Fruit fly (Drosophila melanogaster) whole organism, embryonic: ENCODE results near the gene Nadsyn.

Experiments
- CG10366 ChIP-seq: fragments of 200-800 bp; sonication (Bioruptor generic); IDR thresholded peaks from 2 replicates; pipeline ENCODE4 v1.3.6; 2022; ENCODE audit warnings: missing biosample characterization, missing genetic modification characterization
- CG11560 ChIP-seq: fragments of 200-800 bp; sonication (Bioruptor generic); IDR thresholded peaks from 3 replicates; pipeline ENCODE4 v1.3.6; 2022; ENCODE audit warnings: missing biosample characterization, missing genetic modification characterization
- CG11696 ChIP-seq: fragments of 200-800 bp; sonication (Bioruptor generic); IDR thresholded peaks from 2 replicates; pipeline ENCODE4 v1.3.6; 2022; ENCODE audit warnings: missing biosample characterization, missing genetic modification characterization
- CG13287 ChIP-seq: fragments of 200-800 bp; sonication (Bioruptor generic); IDR thresholded peaks from 2 replicates; pipeline ENCODE4 v1.3.6; 2022; ENCODE audit warnings: missing biosample characterization, missing genetic modification characterization; ENCODE audit not compliant: partially characterized antibody
- CG13296 ChIP-seq: fragments of 200-800 bp; sonication (Bioruptor generic); optimal IDR thresholded peaks from 3 replicates; lab custom pipeline; 2018; ENCODE audit warnings: missing biosample characterization, mild to moderate bottlenecking, missing genetic modification characterization
- CG1529 ChIP-seq: fragments of 200-800 bp; sonication (Bioruptor generic); optimal IDR thresholded peaks from 3 replicates; lab custom pipeline; 2018; ENCODE audit warnings: missing biosample characterization, missing genetic modification characterization
- CG1603 ChIP-seq: fragments of 200-800 bp; sonication (Bioruptor generic); optimal IDR thresholded peaks from 2 replicates; lab custom pipeline; 2019; ENCODE audit warnings: missing biosample characterization, mild to moderate bottlenecking, missing genetic modification characterization, moderate library complexity
- CG17361 ChIP-seq: fragments of 200-800 bp; sonication (Bioruptor generic); IDR thresholded peaks from 3 replicates; pipeline ENCODE4 v1.3.6; 2022; ENCODE audit warnings: missing biosample characterization, missing genetic modification characterization
- CG17568 ChIP-seq: fragments of 200-800 bp; sonication (Bioruptor generic); optimal IDR thresholded peaks from 2 replicates; lab custom pipeline; 2018; ENCODE audit warnings: missing biosample characterization, mild to moderate bottlenecking, missing genetic modification characterization, moderate library complexity
- CG2202 ChIP-seq: fragments of 200-800 bp; sonication (Bioruptor generic); optimal IDR thresholded peaks from 2 replicates; lab custom pipeline; 2018; ENCODE audit warnings: missing biosample characterization, mild to moderate bottlenecking, missing genetic modification characterization
- CG30431 ChIP-seq: fragments of 200-800 bp; sonication (Bioruptor generic); optimal IDR thresholded peaks from 2 replicates; lab custom pipeline; 2017; ENCODE audit warnings: missing biosample characterization, missing genetic modification characterization
- CG3065 ChIP-seq: fragments of 200-800 bp; sonication (Bioruptor generic); optimal IDR thresholded peaks from 2 replicates; lab custom pipeline; 2016; ENCODE audit warnings: missing biosample characterization, missing genetic modification characterization
- CG34224 ChIP-seq: fragments of 200-800 bp; sonication (Bioruptor generic); IDR thresholded peaks from 3 replicates; pipeline ENCODE4 v1.3.6; 2022; ENCODE audit warnings: missing biosample characterization, missing genetic modification characterization; ENCODE audit not compliant: partially characterized antibody
- CG4617 ChIP-seq: fragments of 200-800 bp; sonication (Bioruptor generic); optimal IDR thresholded peaks from 3 replicates; lab custom pipeline; 2016; ENCODE audit warnings: missing biosample characterization, missing genetic modification characterization, borderline replicate concordance
- CG4854 ChIP-seq: fragments of 200-800 bp; sonication (Bioruptor generic); optimal IDR thresholded peaks from 2 replicates; lab custom pipeline; 2016; ENCODE audit warnings: missing biosample characterization, missing genetic modification characterization, inconsistent platforms
- CG7987 ChIP-seq: fragments of 200-800 bp; sonication (Bioruptor generic); optimal IDR thresholded peaks from 2 replicates; lab custom pipeline; 2018; ENCODE audit warnings: missing biosample characterization, mild to moderate bottlenecking, missing genetic modification characterization, moderate library complexity
- Chrac-16 ChIP-seq: fragments of 200-800 bp; sonication (Bioruptor generic); optimal IDR thresholded peaks from 3 replicates; lab custom pipeline; 2016; ENCODE audit warnings: missing biosample characterization, missing genetic modification characterization
- Deaf1 ChIP-seq: fragments of 200-800 bp; optimal IDR thresholded peaks from 3 replicates; lab custom pipeline; 2019; ENCODE audit warnings: missing biosample characterization, mild to moderate bottlenecking, missing genetic modification characterization, moderate library complexity
- Dip3 ChIP-seq: fragments of 200-800 bp; sonication (Bioruptor generic); optimal IDR thresholded peaks from 3 replicates; lab custom pipeline; 2016; ENCODE audit warnings: missing biosample characterization, missing genetic modification characterization
- Eip74EF ChIP-seq, 2 experiments: fragments of 200-800 bp in 1 of 2; fragments of >200 bp in 1 of 2; sonication (Bioruptor generic) in 1 of 2; optimal IDR thresholded peaks; 2 replicates each; lab custom pipeline; 2017 to 2019; ENCODE audit warnings: missing biosample characterization in 2 of 2, missing genetic modification characterization in 2 of 2, mild to moderate bottlenecking in 1 of 2, moderate library complexity in 1 of 2
- Ets97D ChIP-seq: fragments of 200-800 bp; sonication (Bioruptor generic); optimal IDR thresholded peaks from 3 replicates; lab custom pipeline; 2016; ENCODE audit warnings: missing biosample characterization, missing genetic modification characterization
- Gsc ChIP-seq: fragments of 200-800 bp; sonication (Bioruptor generic); IDR thresholded peaks from 2 replicates; pipeline ENCODE4 v1.3.6; 2022; ENCODE audit warnings: missing biosample characterization, missing genetic modification characterization
- Oli ChIP-seq: fragments of 200-800 bp; sonication (Bioruptor generic); optimal IDR thresholded peaks from 2 replicates; lab custom pipeline; 2018; ENCODE audit warnings: missing biosample characterization, mild to moderate bottlenecking, missing genetic modification characterization, moderate library complexity
- Opbp ChIP-seq: fragments of 200-800 bp; sonication (Bioruptor generic); IDR thresholded peaks from 3 replicates; pipeline ENCODE4 v1.3.6; 2022; ENCODE audit warnings: missing biosample characterization, missing genetic modification characterization; ENCODE audit not compliant: partially characterized antibody
- PHDP ChIP-seq: fragments of 200-800 bp; sonication (Bioruptor generic); optimal IDR thresholded peaks from 3 replicates; lab custom pipeline; 2018; ENCODE audit warnings: missing biosample characterization, mild to moderate bottlenecking, missing genetic modification characterization, moderate library complexity
- Scr ChIP-seq: fragments of 200-800 bp; sonication (Bioruptor generic); IDR thresholded peaks from 2 replicates; pipeline ENCODE4 v1.3.6; 2022; ENCODE audit warnings: missing biosample characterization, missing genetic modification characterization; ENCODE audit not compliant: partially characterized antibody
- Side ChIP-seq: fragments of 200-800 bp; sonication (Bioruptor generic); optimal IDR thresholded peaks from 2 replicates; lab custom pipeline; 2016; ENCODE audit warnings: missing biosample characterization, missing genetic modification characterization
- Sox100B ChIP-seq: fragments of 200-800 bp; sonication (Bioruptor generic); optimal IDR thresholded peaks from 3 replicates; lab custom pipeline; 2018; ENCODE audit warnings: missing biosample characterization, mild to moderate bottlenecking, missing genetic modification characterization
- Stat92E ChIP-seq, 3 experiments: fragments of >200 bp in 2 of 3; fragments of 200-800 bp in 1 of 3; sonication (Bioruptor generic) in 1 of 3; optimal IDR thresholded peaks; 2 replicates each; lab custom pipeline; 2017 to 2019; ENCODE audit warnings: missing biosample characterization in 3 of 3, missing genetic modification characterization in 3 of 3, mild to moderate bottlenecking in 1 of 3, moderate library complexity in 1 of 3
- aop ChIP-seq: fragments of 200-800 bp; sonication (Bioruptor generic); IDR thresholded peaks from 2 replicates; pipeline ENCODE4 v1.3.6; 2022; ENCODE audit warnings: missing biosample characterization, missing genetic modification characterization
- ato ChIP-seq: fragments of 200-800 bp; sonication (Bioruptor generic); IDR thresholded peaks from 2 replicates; pipeline ENCODE4 v1.3.6; 2022; ENCODE audit warnings: missing biosample characterization, missing genetic modification characterization; ENCODE audit not compliant: partially characterized antibody
- bcd ChIP-seq: fragments of 200-800 bp; sonication (Bioruptor generic); optimal IDR thresholded peaks from 2 replicates; lab custom pipeline; 2017; ENCODE audit warnings: missing biosample characterization, mild to moderate bottlenecking, missing genetic modification characterization
- croc ChIP-seq: fragments of 200-800 bp; sonication (Bioruptor generic); conservative IDR thresholded peaks from 3 replicates; pipeline ENCODE4 v1.3.6; 2022; ENCODE audit warnings: missing biosample characterization, missing genetic modification characterization
- dpn ChIP-seq, 2 experiments: fragments of 200-800 bp; sonication (Bioruptor generic); optimal IDR thresholded peaks; 3 replicates each; lab custom pipeline; 2016; ENCODE audit warnings: missing biosample characterization in 2 of 2, missing genetic modification characterization in 2 of 2
- esg ChIP-seq: fragments of 200-800 bp; sonication (Bioruptor generic); conservative IDR thresholded peaks from 2 replicates; pipeline ENCODE4 v1.3.6; 2022; ENCODE audit warnings: missing biosample characterization, missing genetic modification characterization
- gt ChIP-seq: fragments of 200-800 bp; sonication (Bioruptor generic); IDR thresholded peaks from 2 replicates; pipeline ENCODE4 v1.3.6; 2022; ENCODE audit warnings: missing biosample characterization, missing genetic modification characterization
- h ChIP-seq: fragments of >200 bp; optimal IDR thresholded peaks from 2 replicates; lab custom pipeline; 2017
- jing ChIP-seq: fragments of 200-800 bp; sonication (Bioruptor generic); optimal IDR thresholded peaks from 2 replicates; lab custom pipeline; 2018; ENCODE audit warnings: missing biosample characterization, mild to moderate bottlenecking, missing genetic modification characterization
- lov ChIP-seq, 2 experiments: fragments of 200-800 bp in 1 of 2; fragments of >200 bp in 1 of 2; sonication (Bioruptor generic) in 1 of 2; IDR thresholded peaks in 1 of 2; optimal IDR thresholded peaks in 1 of 2; 2 replicates in 1 of 2; 3 replicates in 1 of 2; pipeline versions ENCODE4 v1.3.6 to Lab custom; 2017 to 2022; ENCODE audit warnings: missing biosample characterization in 1 of 2, missing genetic modification characterization in 1 of 2
- mam ChIP-seq: fragments of 200-800 bp; sonication (Bioruptor generic); optimal IDR thresholded peaks from 3 replicates; lab custom pipeline; 2016; ENCODE audit warnings: missing biosample characterization, missing genetic modification characterization
- nau ChIP-seq: fragments of 200-800 bp; sonication (Bioruptor generic); optimal IDR thresholded peaks from 3 replicates; lab custom pipeline; 2017; ENCODE audit warnings: missing biosample characterization, mild to moderate bottlenecking, missing genetic modification characterization, missing genetic modification reagents
- oc ChIP-seq: fragments of 200-800 bp; sonication (Bioruptor generic); optimal IDR thresholded peaks from 2 replicates; lab custom pipeline; 2018; ENCODE audit warnings: missing biosample characterization, mild to moderate bottlenecking, missing genetic modification characterization, moderate library complexity
- rib ChIP-seq: fragments of 200-800 bp; sonication (Bioruptor generic); IDR thresholded peaks from 2 replicates; pipeline ENCODE4 v1.3.6; 2022; ENCODE audit warnings: missing biosample characterization, missing genetic modification characterization
- sc ChIP-seq, 3 experiments: fragments of >200 bp in 2 of 3; fragments of 200-800 bp in 1 of 3; sonication (Bioruptor generic) in 1 of 3; optimal IDR thresholded peaks; 2 replicates in 2 of 3; 3 replicates in 1 of 3; lab custom pipeline; 2017; ENCODE audit warnings: mild to moderate bottlenecking in 1 of 3, missing biosample characterization in 1 of 3, missing genetic modification characterization in 1 of 3, missing genetic modification reagents in 1 of 3
- slp2 ChIP-seq: fragments of 200-800 bp; sonication (Bioruptor generic); optimal IDR thresholded peaks from 2 replicates; lab custom pipeline; 2016; ENCODE audit warnings: missing biosample characterization, missing genetic modification characterization
- sqz ChIP-seq: fragments of 200-800 bp; sonication (Bioruptor generic); optimal IDR thresholded peaks from 3 replicates; lab custom pipeline; 2018; ENCODE audit warnings: missing biosample characterization, mild to moderate bottlenecking, missing genetic modification characterization
- stc ChIP-seq: fragments of 200-800 bp; sonication (Bioruptor generic); IDR thresholded peaks from 2 replicates; pipeline ENCODE4 v1.3.6; 2022; ENCODE audit warnings: missing biosample characterization, missing genetic modification characterization
- wor ChIP-seq: fragments of 200-800 bp; sonication (Bioruptor generic); IDR thresholded peaks from 2 replicates; pipeline ENCODE4 v1.3.6; 2022; ENCODE audit warnings: missing biosample characterization, missing genetic modification characterization

Gene Nadsyn

dm6 chrX:13740062-13740461 lies 22.0 kb upstream of the Nadsyn start (continued):
- no peak for TF ChIP-seq sc (optimal IDR thresholded peaks at IDR 0.05; lab: Kevin White, UChicago)
- peak; percentile 15 for TF ChIP-seq sc (GFP tag; optimal IDR thresholded peaks at IDR 0.05; lab: Kevin White, UChicago)
- TF ChIP-seq CG7987 = peak; percentile 75
- peak; percentile 82 for TF ChIP-seq CG13296 (GFP tag; lab: Kevin White, UChicago)
- no peak for TF ChIP-seq Scr (GFP tag; lab: Robert Waterston, UW)
- no peak for TF ChIP-seq Gsc (GFP tag; lab: Robert Waterston, UW)
- no peak for TF ChIP-seq Ets97D
- peak; percentile 31 for TF ChIP-seq nau
- TF ChIP-seq Deaf1 = no peak
- TF ChIP-seq CG11696 (GFP tag; lab: Robert Waterston, UW) = peak; percentile 51; the same call in 1 of the 2 replicates
- TF ChIP-seq Sox100B (GFP tag; lab: Kevin White, UChicago) = peak; percentile 19
- TF ChIP-seq wor = peak; percentile 29; the same call in 1 of the 2 replicates
- TF ChIP-seq CG4617 = peak; percentile 55
- TF ChIP-seq Eip74EF (GFP tag; optimal IDR thresholded peaks at IDR 0.05; lab: Kevin White, UChicago) = peak in 1 of 2 experiments; percentile 12
- peak; percentile 69 for TF ChIP-seq Dip3 (GFP tag; lab: Kevin White, UChicago)
- TF ChIP-seq CG2202 (tag; lab: Kevin White, UChicago) = peak; percentile 15
- peak; percentile 75 for TF ChIP-seq stc (GFP tag; lab: Robert Waterston, UW)
- TF ChIP-seq CG17361 (GFP tag; lab: Robert Waterston, UW) = no peak; the same call in 2 of the 3 replicates
- TF ChIP-seq slp2 = peak; percentile 39
- peak; percentile 74 for TF ChIP-seq mam (GFP tag; lab: Kevin White, UChicago)
- peak; percentile 78 for TF ChIP-seq bcd (GFP tag; lab: Kevin White, UChicago)
- TF ChIP-seq oc = peak; percentile 59
- TF ChIP-seq CG10366 (GFP tag; lab: Robert Waterston, UW) = peak; percentile 82
- TF ChIP-seq h (lab: Kevin White, UChicago) = no peak
- TF ChIP-seq dpn (GFP tag; optimal IDR thresholded peaks at IDR 0.05; lab: Kevin White, UChicago) = peak; percentile 69 to 89
- peak; percentile 37 for TF ChIP-seq CG1529 (GFP tag; lab: Kevin White, UChicago)
- TF ChIP-seq Side (GFP tag; lab: Kevin White, UChicago) = peak; percentile 80
- TF ChIP-seq CG1603 (tag; lab: Kevin White, UChicago) = peak; percentile 87
- peak; percentile 40 for TF ChIP-seq CG4854 (GFP tag; lab: Kevin White, UChicago)
- peak; percentile 34; the same call in 1 of the 3 replicates for TF ChIP-seq croc (GFP tag; lab: Robert Waterston, UW)
- TF ChIP-seq Opbp (GFP tag; lab: Robert Waterston, UW) = no peak
- TF ChIP-seq PHDP (tag; lab: Kevin White, UChicago) = peak; percentile 72
- TF ChIP-seq CG3065 = peak; percentile 46
- TF ChIP-seq Oli (tag; lab: Kevin White, UChicago) = peak; percentile 58
- TF ChIP-seq gt = peak; percentile 51; the same call in 1 of the 2 replicates
- peak; percentile 75 for TF ChIP-seq Chrac-16
- TF ChIP-seq CG13287 (GFP tag; lab: Robert Waterston, UW) = no peak
- TF ChIP-seq CG34224 (GFP tag; lab: Robert Waterston, UW) = no peak
- peak; percentile 59; the same call in 1 of the 2 replicates for TF ChIP-seq esg
- TF ChIP-seq CG30431 (GFP tag; lab: Kevin White, UChicago) = peak; percentile 63
- TF ChIP-seq lov (optimal IDR thresholded peaks at IDR 0.05; lab: Kevin White, UChicago) = no peak
- peak; percentile 82 for TF ChIP-seq lov (GFP tag; IDR thresholded peaks at IDR 0.05; lab: Robert Waterston, UW)
- no peak for TF ChIP-seq sqz (GFP tag; lab: Kevin White, UChicago)
- TF ChIP-seq CG11560 (tag; lab: Robert Waterston, UW) = peak; percentile 42; the same call in 1 of the 3 replicates
- TF ChIP-seq CG17568 (GFP tag; lab: Kevin White, UChicago) = peak; percentile 60
- peak; percentile 47; the same call in 1 of the 2 replicates for TF ChIP-seq aop (GFP tag; lab: Robert Waterston, UW)
- no peak for TF ChIP-seq Stat92E (GFP tag; optimal IDR thresholded peaks at IDR 0.05; lab: Kevin White, UChicago)
- TF ChIP-seq jing (GFP tag; lab: Kevin White, UChicago) = peak; percentile 47
- TF ChIP-seq ato (GFP tag; lab: Robert Waterston, UW) = no peak
- peak; percentile 34; the same call in 1 of the 2 replicates for TF ChIP-seq rib (GFP tag; lab: Robert Waterston, UW)
